Fruit fly (Drosophila melanogaster) whole organism, embryonic: ENCODE results near the gene vito.

ENCODE experiments used
- Bgb ChIP-seq: fragments of 200-800 bp; sonication (Bioruptor generic); IDR thresholded peaks from 2 replicates; pipeline ENCODE4 v1.3.6; 2022; ENCODE audit warnings: missing biosample characterization, missing genetic modification characterization; ENCODE audit not compliant: partially characterized antibody
- CG10267 ChIP-seq: fragments of 200-800 bp; sonication (Bioruptor generic); optimal IDR thresholded peaks from 2 replicates; lab custom pipeline; 2018; ENCODE audit warnings: missing biosample characterization, mild to moderate bottlenecking, missing genetic modification characterization, moderate library complexity
- CG10366 ChIP-seq: fragments of 200-800 bp; sonication (Bioruptor generic); IDR thresholded peaks from 2 replicates; pipeline ENCODE4 v1.3.6; 2022; ENCODE audit warnings: missing biosample characterization, missing genetic modification characterization
- CG10431 ChIP-seq: fragments of 200-800 bp; sonication (Bioruptor generic); optimal IDR thresholded peaks from 3 replicates; lab custom pipeline; 2018; ENCODE audit warnings: missing biosample characterization, mild to moderate bottlenecking, missing genetic modification characterization
- CG11456 ChIP-seq: fragments of 200-800 bp; sonication (Bioruptor generic); IDR thresholded peaks from 3 replicates; pipeline ENCODE4 v1.3.6; 2022; ENCODE audit warnings: missing biosample characterization, missing genetic modification characterization
- CG11504 ChIP-seq: fragments of 200-800 bp; sonication (Bioruptor generic); optimal IDR thresholded peaks from 3 replicates; lab custom pipeline; 2019; ENCODE audit warnings: missing biosample characterization, mild to moderate bottlenecking, missing genetic modification characterization, moderate library complexity
- CG11560 ChIP-seq: fragments of 200-800 bp; sonication (Bioruptor generic); IDR thresholded peaks from 3 replicates; pipeline ENCODE4 v1.3.6; 2022; ENCODE audit warnings: missing biosample characterization, missing genetic modification characterization
- CG12155 ChIP-seq: fragments of 200-800 bp; sonication (Bioruptor generic); optimal IDR thresholded peaks from 3 replicates; lab custom pipeline; 2016; ENCODE audit warnings: missing biosample characterization, missing genetic modification characterization
- CG12391 ChIP-seq: fragments of 200-800 bp; sonication (Bioruptor generic); optimal IDR thresholded peaks from 3 replicates; lab custom pipeline; 2018; ENCODE audit warnings: missing biosample characterization, mild to moderate bottlenecking, missing genetic modification characterization, moderate library complexity
- CG13624 ChIP-seq: fragments of 200-800 bp; sonication (Bioruptor generic); optimal IDR thresholded peaks from 2 replicates; lab custom pipeline; 2016; ENCODE audit warnings: missing biosample characterization, missing genetic modification characterization
- CG1529 ChIP-seq: fragments of 200-800 bp; sonication (Bioruptor generic); optimal IDR thresholded peaks from 3 replicates; lab custom pipeline; 2018; ENCODE audit warnings: missing biosample characterization, missing genetic modification characterization
- CG15479 ChIP-seq: fragments of 200-800 bp; sonication (Bioruptor generic); optimal IDR thresholded peaks from 3 replicates; lab custom pipeline; 2019; ENCODE audit warnings: missing biosample characterization, mild to moderate bottlenecking, missing genetic modification characterization, moderate library complexity
- CG15601 ChIP-seq: fragments of 200-800 bp; sonication (Bioruptor generic); optimal IDR thresholded peaks from 3 replicates; lab custom pipeline; 2019; ENCODE audit warnings: missing biosample characterization, mild to moderate bottlenecking, missing genetic modification characterization, moderate library complexity
- CG17186 ChIP-seq: fragments of 200-800 bp; sonication (Bioruptor generic); optimal IDR thresholded peaks from 3 replicates; lab custom pipeline; 2017; ENCODE audit warnings: missing biosample characterization, missing genetic modification reagents, missing genetic modification characterization
- CG18764 ChIP-seq: fragments of 200-800 bp; sonication (Bioruptor generic); optimal IDR thresholded peaks from 3 replicates; lab custom pipeline; 2016; ENCODE audit warnings: missing biosample characterization, missing genetic modification characterization
- CG30020 ChIP-seq: fragments of 200-800 bp; optimal IDR thresholded peaks from 2 replicates; lab custom pipeline; 2019; ENCODE audit warnings: missing biosample characterization, mild to moderate bottlenecking, missing genetic modification characterization, moderate library complexity
- CG4282 ChIP-seq: fragments of 200-800 bp; sonication (Bioruptor generic); optimal IDR thresholded peaks from 2 replicates; lab custom pipeline; 2016; ENCODE audit warnings: missing biosample characterization, missing genetic modification characterization
- CG9876 ChIP-seq: fragments of 200-800 bp; sonication (Bioruptor generic); optimal IDR thresholded peaks from 2 replicates; lab custom pipeline; 2016; ENCODE audit warnings: missing biosample characterization, missing genetic modification characterization
- CrebB ChIP-seq: fragments of 200-800 bp; sonication (Bioruptor generic); optimal IDR thresholded peaks from 3 replicates; lab custom pipeline; 2018; ENCODE audit warnings: missing biosample characterization, mild to moderate bottlenecking, missing genetic modification characterization
- Dbx ChIP-seq: fragments of 200-800 bp; sonication (Bioruptor generic); IDR thresholded peaks from 3 replicates; pipeline ENCODE4 v1.3.6; 2022; ENCODE audit warnings: missing biosample characterization, missing genetic modification characterization
- Deaf1 ChIP-seq: fragments of 200-800 bp; optimal IDR thresholded peaks from 3 replicates; lab custom pipeline; 2019; ENCODE audit warnings: missing biosample characterization, mild to moderate bottlenecking, missing genetic modification characterization, moderate library complexity
- Dek ChIP-seq: fragments of 200-800 bp; sonication (Bioruptor generic); optimal IDR thresholded peaks from 3 replicates; lab custom pipeline; 2019; ENCODE audit warnings: missing biosample characterization, mild to moderate bottlenecking, missing genetic modification characterization, moderate library complexity
- Ets97D ChIP-seq: fragments of 200-800 bp; sonication (Bioruptor generic); optimal IDR thresholded peaks from 3 replicates; lab custom pipeline; 2016; ENCODE audit warnings: missing biosample characterization, missing genetic modification characterization
- HmgD ChIP-seq: fragments of 200-800 bp; sonication (Bioruptor generic); optimal IDR thresholded peaks from 3 replicates; lab custom pipeline; 2016; ENCODE audit warnings: missing biosample characterization, missing genetic modification characterization
- Hsf ChIP-seq: fragments of 200-800 bp; sonication (Bioruptor generic); optimal IDR thresholded peaks from 3 replicates; lab custom pipeline; 2016; ENCODE audit warnings: missing biosample characterization, missing genetic modification characterization
- Opbp ChIP-seq: fragments of 200-800 bp; sonication (Bioruptor generic); IDR thresholded peaks from 3 replicates; pipeline ENCODE4 v1.3.6; 2022; ENCODE audit warnings: missing biosample characterization, missing genetic modification characterization; ENCODE audit not compliant: partially characterized antibody
- PHDP ChIP-seq: fragments of 200-800 bp; sonication (Bioruptor generic); optimal IDR thresholded peaks from 3 replicates; lab custom pipeline; 2018; ENCODE audit warnings: missing biosample characterization, mild to moderate bottlenecking, missing genetic modification characterization, moderate library complexity
- Scr ChIP-seq: fragments of 200-800 bp; sonication (Bioruptor generic); IDR thresholded peaks from 2 replicates; pipeline ENCODE4 v1.3.6; 2022; ENCODE audit warnings: missing biosample characterization, missing genetic modification characterization; ENCODE audit not compliant: partially characterized antibody
- Six4 ChIP-seq: fragments of 200-800 bp; sonication (Bioruptor generic); optimal IDR thresholded peaks from 2 replicates; lab custom pipeline; 2016; ENCODE audit warnings: missing biosample characterization, missing genetic modification characterization
- Spps ChIP-seq: fragments of 200-800 bp; sonication (Bioruptor generic); optimal IDR thresholded peaks from 2 replicates; lab custom pipeline; 2018; ENCODE audit warnings: missing biosample characterization, mild to moderate bottlenecking, missing genetic modification characterization
- Stat92E ChIP-seq, 3 experiments: fragments of >200 bp in 2 of 3; fragments of 200-800 bp in 1 of 3; sonication (Bioruptor generic) in 1 of 3; optimal IDR thresholded peaks; 2 replicates each; lab custom pipeline; 2017 to 2019; ENCODE audit warnings: missing biosample characterization in 3 of 3, missing genetic modification characterization in 3 of 3, mild to moderate bottlenecking in 1 of 3, moderate library complexity in 1 of 3
- amos ChIP-seq: fragments of 200-800 bp; sonication (Bioruptor generic); IDR thresholded peaks from 2 replicates; pipeline ENCODE4 v1.3.6; 2022; ENCODE audit warnings: missing biosample characterization, missing genetic modification characterization; ENCODE audit not compliant: partially characterized antibody
- croc ChIP-seq: fragments of 200-800 bp; sonication (Bioruptor generic); conservative IDR thresholded peaks from 3 replicates; pipeline ENCODE4 v1.3.6; 2022; ENCODE audit warnings: missing biosample characterization, missing genetic modification characterization
- danr ChIP-seq: fragments of 200-800 bp; sonication (Bioruptor generic); IDR thresholded peaks from 2 replicates; pipeline ENCODE4 v1.3.6; 2022; ENCODE audit warnings: missing biosample characterization, missing genetic modification characterization
- dmrt11E ChIP-seq: fragments of 200-800 bp; sonication (Bioruptor generic); optimal IDR thresholded peaks from 3 replicates; lab custom pipeline; 2018; ENCODE audit warnings: missing biosample characterization, mild to moderate bottlenecking, missing genetic modification characterization, moderate library complexity
- ewg ChIP-seq: fragments of 200-800 bp; sonication (Bioruptor generic); optimal IDR thresholded peaks from 3 replicates; lab custom pipeline; 2017; ENCODE audit warnings: mild to moderate bottlenecking, missing biosample characterization, missing genetic modification reagents, missing genetic modification characterization
- hbn ChIP-seq: fragments of 200-800 bp; sonication (Bioruptor generic); IDR thresholded peaks from 2 replicates; pipeline ENCODE4 v1.3.6; 2022; ENCODE audit warnings: missing biosample characterization, missing genetic modification characterization; ENCODE audit not compliant: partially characterized antibody
- jing ChIP-seq: fragments of 200-800 bp; sonication (Bioruptor generic); optimal IDR thresholded peaks from 2 replicates; lab custom pipeline; 2018; ENCODE audit warnings: missing biosample characterization, mild to moderate bottlenecking, missing genetic modification characterization
- kay ChIP-seq: fragments of 200-800 bp; sonication (Bioruptor generic); optimal IDR thresholded peaks from 2 replicates; lab custom pipeline; 2016; ENCODE audit warnings: missing biosample characterization, missing genetic modification characterization
- lilli ChIP-seq: fragments of 200-800 bp; sonication (Bioruptor generic); optimal IDR thresholded peaks from 3 replicates; lab custom pipeline; 2016; ENCODE audit warnings: missing biosample characterization, missing genetic modification characterization
- lmd ChIP-seq: fragments of 200-800 bp; sonication (Bioruptor generic); IDR thresholded peaks from 2 replicates; pipeline ENCODE4 v1.3.6; 2022; ENCODE audit warnings: missing biosample characterization, missing genetic modification characterization
- lola ChIP-seq, 3 experiments: fragments of >200 bp in 2 of 3; fragments of 200-800 bp in 1 of 3; sonication (Bioruptor generic) in 1 of 3; optimal IDR thresholded peaks; 2 replicates each; lab custom pipeline; 2017 to 2019; ENCODE audit warnings: missing biosample characterization in 3 of 3, missing genetic modification characterization in 3 of 3, mild to moderate bottlenecking in 1 of 3, moderate library complexity in 1 of 3
- nmo ChIP-seq: fragments of 200-800 bp; sonication (Bioruptor generic); optimal IDR thresholded peaks from 2 replicates; lab custom pipeline; 2018; ENCODE audit warnings: missing biosample characterization, mild to moderate bottlenecking, missing genetic modification characterization, moderate library complexity
- pho ChIP-seq: fragments of 200-800 bp; sonication (Bioruptor generic); optimal IDR thresholded peaks from 2 replicates; lab custom pipeline; 2016; ENCODE audit warnings: missing biosample characterization, missing genetic modification characterization
- pros ChIP-seq: fragments of 200-800 bp; sonication (Bioruptor generic); optimal IDR thresholded peaks from 3 replicates; lab custom pipeline; 2019; ENCODE audit warnings: missing biosample characterization, mild to moderate bottlenecking, missing genetic modification characterization, moderate library complexity
- slou ChIP-seq: fragments of 200-800 bp; sonication (Bioruptor generic); optimal IDR thresholded peaks from 3 replicates; lab custom pipeline; 2016; ENCODE audit warnings: missing biosample characterization, missing genetic modification characterization
- unc-4 ChIP-seq: fragments of 200-800 bp; sonication (Bioruptor generic); IDR thresholded peaks from 2 replicates; pipeline ENCODE4 v1.3.6; 2022; ENCODE audit warnings: missing biosample characterization, missing genetic modification characterization; ENCODE audit not compliant: partially characterized antibody
- wor ChIP-seq: fragments of 200-800 bp; sonication (Bioruptor generic); IDR thresholded peaks from 2 replicates; pipeline ENCODE4 v1.3.6; 2022; ENCODE audit warnings: missing biosample characterization, missing genetic modification characterization
- zen ChIP-seq: fragments of 200-800 bp; sonication (Bioruptor generic); optimal IDR thresholded peaks from 3 replicates; lab custom pipeline; 2018; ENCODE audit warnings: missing biosample characterization, mild to moderate bottlenecking, missing genetic modification characterization, moderate library complexity
- zfh2 ChIP-seq: fragments of 200-800 bp; sonication (Bioruptor generic); optimal IDR thresholded peaks from 2 replicates; lab custom pipeline; 2016; ENCODE audit warnings: missing biosample characterization, missing genetic modification characterization

vito gene

DNA sequence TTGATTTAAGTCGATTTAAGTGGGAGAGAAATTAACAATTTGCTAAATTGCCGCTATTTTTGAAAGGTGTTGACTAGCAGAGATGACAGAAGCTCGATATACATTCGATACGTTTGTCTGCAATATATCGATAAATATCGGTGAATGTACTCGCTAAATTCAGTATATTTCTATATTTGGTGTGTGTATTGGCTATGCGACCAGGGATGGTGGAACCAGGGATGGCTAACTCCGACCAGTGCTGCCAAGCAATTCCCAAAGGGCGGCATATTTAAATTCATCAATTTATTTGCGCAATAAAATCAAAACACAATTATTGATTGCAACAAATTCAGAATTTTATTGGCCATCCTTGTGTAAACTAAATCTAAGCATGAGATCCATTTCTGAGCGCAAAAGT is 35.9 kb upstream of the vito start, which contains the start of gene mad2 (continued):
- TF ChIP-seq CG10267 (tag; lab: Kevin White, UChicago) (peak; percentile 58), Spps (no peak), CG9876 (GFP tag; lab: Kevin White, UChicago) (peak; percentile 15), dmrt11E (tag; lab: Kevin White, UChicago) (no peak), Bgb (GFP tag; lab: Robert Waterston, UW) (peak; percentile 71), wor (no peak), croc (GFP tag; lab: Robert Waterston, UW) (no peak), pros (GFP tag; lab: Kevin White, UChicago) (no peak), slou (GFP tag; lab: Kevin White, UChicago) (no peak), kay (GFP tag; lab: Kevin White, UChicago) (no peak), CG13624 (GFP tag; lab: Kevin White, UChicago) (peak; percentile 75), CG1529 (GFP tag; lab: Kevin White, UChicago) (no peak), Hsf (GFP tag; lab: Kevin White, UChicago) (peak; percentile 54), Opbp (peak; percentile 78), CG15601 (tag; lab: Kevin White, UChicago) (peak; percentile 54), Stat92E (GFP tag; optimal IDR thresholded peaks at IDR 0.05; lab: Kevin White, UChicago) (peak in 1 of 3 experiments; percentile 67), Dbx (GFP tag; lab: Robert Waterston, UW) (peak; percentile 45; the same call in 1 of the 3 replicates), HmgD (GFP tag; lab: Kevin White, UChicago) (peak; percentile 81), Scr (GFP tag; lab: Robert Waterston, UW) (peak; percentile 62), lilli (GFP tag; lab: Kevin White, UChicago) (peak; percentile 11), unc-4 (GFP tag; lab: Robert Waterston, UW) (peak; percentile 74), zfh2 (peak; percentile 8), lola (GFP tag; optimal IDR thresholded peaks at IDR 0.05; lab: Kevin White, UChicago) (peak in 1 of 3 experiments; percentile 10), nmo (GFP tag; lab: Kevin White, UChicago) (peak; percentile 79), CG11456 (GFP tag; lab: Robert Waterston, UW) (peak; percentile 20; the same call in 1 of the 3 replicates), CG12391 (peak; percentile 49), hbn (GFP tag; lab: Robert Waterston, UW) (peak; percentile 55; the same call in 1 of the 2 replicates), CG4282 (GFP tag; lab: Kevin White, UChicago) (no peak), Six4 (GFP tag; lab: Kevin White, UChicago) (no peak), pho (peak; percentile 56), CG11560 (peak; percentile 85; the same call in 2 of the 3 replicates), lmd (GFP tag; lab: Robert Waterston, UW) (no peak), CG11504 (tag; lab: Kevin White, UChicago) (peak; percentile 46), Ets97D (GFP tag; lab: Kevin White, UChicago) (peak; percentile 75), amos (GFP tag; lab: Robert Waterston, UW) (peak; percentile 75), CG10366 (GFP tag; lab: Robert Waterston, UW) (no peak), CG10431 (GFP tag; lab: Kevin White, UChicago) (no peak), Dek (tag; lab: Kevin White, UChicago) (peak; percentile 39), zen (peak; percentile 28), CG17186 (GFP tag; lab: Kevin White, UChicago) (peak; percentile 60), CG18764 (GFP tag; lab: Kevin White, UChicago) (no peak), PHDP (tag; lab: Kevin White, UChicago) (peak; percentile 23), CG12155 (GFP tag; lab: Kevin White, UChicago) (peak; percentile 52), danr (GFP tag; lab: Robert Waterston, UW) (no peak), jing (GFP tag; lab: Kevin White, UChicago) (no peak), CG30020 (peak; percentile 15), ewg (GFP tag; lab: Kevin White, UChicago) (peak; percentile 4), Deaf1 (no peak), CG15479 (GFP tag; lab: Kevin White, UChicago) (peak; percentile 85), CrebB (tag; lab: Kevin White, UChicago) (peak; percentile 33)
